Worm (Caenorhabditis elegans) whole organism, young adult: ENCODE results near the gene inso-1.

ENCODE experiments used
- B0261.1 ChIP-seq: sonication (generic microtip); optimal IDR thresholded peaks from 2 replicates; lab custom pipeline; 2016; ENCODE audit warnings: mild to moderate bottlenecking, missing genetic modification characterization, moderate library complexity, missing compliant biosample characterization
- C17E4.6 ChIP-seq: fragments of 200-800 bp; sonication (Bioruptor generic); IDR thresholded peaks from 2 replicates; pipeline ENCODE4 v1.3.6; 2022; ENCODE audit warnings: missing genetic modification reagents, missing genetic modification characterization, missing compliant biosample characterization
- F10E7.11 ChIP-seq: sonication (generic microtip); optimal IDR thresholded peaks from 2 replicates; lab custom pipeline; 2017; ENCODE audit warnings: mild to moderate bottlenecking, missing genetic modification characterization, moderate library complexity, missing compliant biosample characterization
- F49E8.2 ChIP-seq: sonication (generic microtip); optimal IDR thresholded peaks from 3 replicates; lab custom pipeline; 2017; ENCODE audit warnings: missing genetic modification characterization, mild to moderate bottlenecking, missing compliant biosample characterization, antibody characterized with exemption, moderate library complexity; ENCODE audit not compliant: insufficient read depth
- F57A8.1 ChIP-seq: fragments of 200-800 bp; sonication (Bioruptor generic); optimal IDR thresholded peaks from 2 replicates; lab custom pipeline; 2018; ENCODE audit warnings: mild to moderate bottlenecking, missing genetic modification characterization, moderate library complexity, missing compliant biosample characterization
- Y53G8AR.9 ChIP-seq: fragments of 200-800 bp; sonication (Bioruptor generic); conservative IDR thresholded peaks from 2 replicates; pipeline ENCODE4 v1.3.6; 2022; ENCODE audit warnings: missing genetic modification reagents, missing genetic modification characterization, missing compliant biosample characterization
- Y67H2A.10 ChIP-seq: fragments of 200-800 bp; sonication (Bioruptor generic); conservative IDR thresholded peaks from 2 replicates; pipeline ENCODE4 v1.3.6; 2022; ENCODE audit warnings: missing genetic modification reagents, missing genetic modification characterization, missing compliant biosample characterization
- Y79H2A.3 ChIP-seq: fragments of 200-800 bp; sonication (Bioruptor generic); conservative IDR thresholded peaks from 2 replicates; pipeline ENCODE4 v1.3.6; 2022; ENCODE audit warnings: missing genetic modification reagents, missing genetic modification characterization, missing compliant biosample characterization
- attf-3 ChIP-seq: fragments of 200-800 bp; sonication (Bioruptor generic); conservative IDR thresholded peaks from 2 replicates; pipeline ENCODE4 v1.3.6; 2022; ENCODE audit warnings: missing genetic modification reagents, missing genetic modification characterization, missing compliant biosample characterization
- bed-2 ChIP-seq: fragments of 200-800 bp; sonication (Bioruptor generic); IDR thresholded peaks from 2 replicates; pipeline ENCODE4 v1.3.6; 2022; ENCODE audit warnings: missing genetic modification reagents, missing genetic modification characterization, missing compliant biosample characterization
- cebp-1 ChIP-seq, 2 experiments: fragments of 200-800 bp in 1 of 2; sonication (Bioruptor generic) in 1 of 2; sonication (generic microtip) in 1 of 2; IDR thresholded peaks in 1 of 2; optimal IDR thresholded peaks in 1 of 2; 2 replicates each; pipeline versions ENCODE4 v1.3.6 to Lab custom; 2017 to 2022; ENCODE audit warnings: missing compliant biosample characterization in 2 of 2, missing genetic modification characterization in 2 of 2, mild to moderate bottlenecking in 1 of 2, missing genetic modification reagents in 1 of 2, moderate library complexity in 1 of 2
- cebp-2 ChIP-seq: fragments of 200-800 bp; sonication (Bioruptor generic); IDR thresholded peaks from 2 replicates; pipeline ENCODE4 v1.3.6; 2022; ENCODE audit warnings: missing genetic modification characterization, missing compliant biosample characterization
- ceh-100 ChIP-seq: fragments of 200-800 bp; sonication (Bioruptor generic); IDR thresholded peaks from 2 replicates; pipeline ENCODE4 v1.3.6; 2022; ENCODE audit warnings: missing genetic modification reagents, missing genetic modification characterization, missing compliant biosample characterization
- ceh-27 ChIP-seq: fragments of 200-800 bp; sonication (Bioruptor generic); optimal IDR thresholded peaks from 2 replicates; lab custom pipeline; 2018; ENCODE audit warnings: mild to moderate bottlenecking, missing genetic modification characterization, moderate library complexity, missing compliant biosample characterization
- ceh-91 ChIP-seq: fragments of 200-800 bp; sonication (Bioruptor generic); IDR thresholded peaks from 2 replicates; pipeline ENCODE4 v1.3.6; 2022; ENCODE audit warnings: missing genetic modification reagents, missing genetic modification characterization, missing compliant biosample characterization
- efl-1 ChIP-seq: fragments of 150-350 bp; optimal IDR thresholded peaks from 2 replicates; lab custom pipeline; 2014; ENCODE audit warnings: missing biosample characterization, missing genetic modification reagents, missing genetic modification characterization
- egl-18 ChIP-seq: fragments of 200-800 bp; sonication (Bioruptor generic); IDR thresholded peaks from 2 replicates; pipeline ENCODE4 v1.3.6; 2022; ENCODE audit warnings: missing genetic modification reagents, missing genetic modification characterization, missing compliant biosample characterization
- ets-4 ChIP-seq: fragments of 200-800 bp; sonication (Bioruptor generic); optimal IDR thresholded peaks from 2 replicates; lab custom pipeline; 2018; ENCODE audit warnings: mild to moderate bottlenecking, missing genetic modification characterization, missing compliant biosample characterization
- him-1 ChIP-seq: sonication (generic microtip); optimal IDR thresholded peaks from 2 replicates; lab custom pipeline; 2016; ENCODE audit warnings: missing genotype, missing genetic modification reagents, missing genetic modification characterization, missing compliant biosample characterization
- hrde-1 ChIP-seq: sonication (generic microtip); optimal IDR thresholded peaks from 2 replicates; lab custom pipeline; 2016; ENCODE audit warnings: missing genetic modification characterization, mild to moderate bottlenecking, missing compliant biosample characterization, moderate library complexity, missing genotype, missing genetic modification reagents, borderline replicate concordance
- let-526 ChIP-seq: fragments of 200-800 bp; sonication (Bioruptor generic); IDR thresholded peaks from 2 replicates; pipeline ENCODE4 v1.3.6; 2022; ENCODE audit warnings: missing genetic modification reagents, missing genetic modification characterization, missing compliant biosample characterization
- let-607 ChIP-seq, 2 experiments: fragments of 200-800 bp in 1 of 2; sonication (Bioruptor generic) in 1 of 2; sonication (generic microtip) in 1 of 2; optimal IDR thresholded peaks; 2 replicates each; lab custom pipeline; 2016 to 2018; ENCODE audit warnings: mild to moderate bottlenecking in 2 of 2, missing compliant biosample characterization in 2 of 2, missing genetic modification characterization in 2 of 2, moderate library complexity in 2 of 2, missing genotype in 1 of 2
- lin-54 ChIP-seq: fragments of 200-800 bp; sonication (Bioruptor generic); optimal IDR thresholded peaks from 2 replicates; lab custom pipeline; 2018; ENCODE audit warnings: mild to moderate bottlenecking, missing genetic modification characterization, missing compliant biosample characterization
- lsl-1 ChIP-seq: fragments of 200-800 bp; sonication (Bioruptor generic); optimal IDR thresholded peaks from 2 replicates; lab custom pipeline; 2018; ENCODE audit warnings: mild to moderate bottlenecking, missing genetic modification characterization, moderate library complexity, missing compliant biosample characterization
- lsy-27 ChIP-seq: sonication (generic microtip); optimal IDR thresholded peaks from 2 replicates; lab custom pipeline; 2017; ENCODE audit warnings: missing genetic modification characterization, mild to moderate bottlenecking, missing compliant biosample characterization, antibody characterized with exemption, missing genotype, borderline replicate concordance; ENCODE audit not compliant: insufficient read depth
- madf-10 ChIP-seq: sonication (generic microtip); optimal IDR thresholded peaks from 2 replicates; lab custom pipeline; 2016; ENCODE audit warnings: mild to moderate bottlenecking, missing genetic modification characterization, missing compliant biosample characterization
- mxl-1 ChIP-seq: sonication (generic microtip); optimal IDR thresholded peaks from 2 replicates; lab custom pipeline; 2016; ENCODE audit warnings: missing genetic modification characterization, missing compliant biosample characterization
- nhr-120 ChIP-seq: fragments of 200-800 bp; sonication (Bioruptor generic); IDR thresholded peaks from 2 replicates; pipeline ENCODE4 v1.3.6; 2022; ENCODE audit warnings: missing genetic modification characterization, missing compliant biosample characterization
- nhr-90 ChIP-seq: sonication (generic microtip); optimal IDR thresholded peaks from 2 replicates; lab custom pipeline; 2016; ENCODE audit warnings: missing genotype, mild to moderate bottlenecking, missing genetic modification characterization, missing compliant biosample characterization
- pha-4 ChIP-seq: fragments of 150-350 bp; sonication (generic microtip); optimal IDR thresholded peaks from 2 replicates; lab custom pipeline; 2014; ENCODE audit warnings: missing biosample characterization, missing genetic modification reagents, missing genetic modification characterization
- rcor-1 ChIP-seq: fragments of 200-800 bp; sonication (Bioruptor generic); IDR thresholded peaks from 2 replicates; pipeline ENCODE4 v1.3.6; 2022; ENCODE audit warnings: missing genetic modification reagents, missing genetic modification characterization, missing compliant biosample characterization
- snpc-1.1 ChIP-seq: sonication (generic microtip); optimal IDR thresholded peaks from 2 replicates; lab custom pipeline; 2017; ENCODE audit warnings: missing genetic modification characterization, mild to moderate bottlenecking, missing compliant biosample characterization, antibody characterized with exemption, moderate library complexity, missing genotype, missing genetic modification reagents; ENCODE audit not compliant: insufficient read depth
- snpc-3.4 ChIP-seq: sonication (generic microtip); optimal IDR thresholded peaks from 2 replicates; lab custom pipeline; 2017; ENCODE audit warnings: missing genetic modification characterization, mild to moderate bottlenecking, missing compliant biosample characterization, antibody characterized with exemption, moderate library complexity, missing genotype, missing genetic modification reagents
- tlf-1 ChIP-seq: fragments of 200-800 bp; sonication (Bioruptor generic); optimal IDR thresholded peaks from 2 replicates; lab custom pipeline; 2018; ENCODE audit warnings: mild to moderate bottlenecking, missing genetic modification characterization, missing compliant biosample characterization
- ztf-25 ChIP-seq: fragments of 200-800 bp; sonication (Bioruptor generic); IDR thresholded peaks from 2 replicates; pipeline ENCODE4 v1.3.6; 2022; ENCODE audit warnings: missing genetic modification reagents, missing genetic modification characterization, missing compliant biosample characterization
- ztf-28 ChIP-seq: fragments of 200-800 bp; sonication (Bioruptor generic); IDR thresholded peaks from 2 replicates; pipeline ENCODE4 v1.3.6; 2022; ENCODE audit warnings: missing genetic modification reagents, missing genetic modification characterization, missing compliant biosample characterization
- ztf-3 ChIP-seq: fragments of 200-800 bp; sonication (Bioruptor generic); optimal IDR thresholded peaks from 2 replicates; lab custom pipeline; 2018; ENCODE audit warnings: mild to moderate bottlenecking, missing genetic modification characterization, missing compliant biosample characterization
- ztf-6 ChIP-seq: fragments of 200-800 bp; sonication (Bioruptor generic); IDR thresholded peaks from 2 replicates; pipeline ENCODE4 v1.3.6; 2022; ENCODE audit warnings: missing genetic modification reagents, missing genetic modification characterization, missing compliant biosample characterization

Gene inso-1

DNA sequence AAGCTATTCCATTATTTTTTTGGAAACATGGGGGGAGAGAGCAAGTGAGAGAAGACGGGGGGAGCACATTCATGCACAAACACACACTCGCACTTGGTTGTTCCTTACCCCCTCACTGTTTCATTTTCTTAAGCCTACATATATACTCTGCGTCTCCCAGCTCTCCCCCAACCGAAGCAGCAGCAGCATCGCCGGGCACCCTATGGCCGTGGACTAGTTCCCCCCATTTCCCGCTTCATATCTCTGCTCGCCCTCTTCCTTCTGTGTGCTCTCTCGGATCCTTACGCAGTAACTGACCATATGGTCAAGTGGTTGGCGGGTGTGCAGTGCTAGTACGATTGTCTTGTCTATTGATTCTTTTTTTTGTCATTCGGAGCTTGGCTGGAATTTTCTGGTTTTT, 2.3 kb downstream of the inso-1 start (continued):
- TF ChIP-seq let-526 (GFP tag; lab: Robert Waterston, UW) (0 out of 2 replicates have a peak, but pooled peaks have one; percentile 14), nhr-120 (GFP tag; lab: Robert Waterston, UW) (no peak), him-1 (tag; lab: Kevin White, UChicago) (no peak), snpc-3.4 (tag; lab: Kevin White, UChicago) (no peak), ztf-25 (no peak), snpc-1.1 (no peak), bed-2 (GFP tag; lab: Robert Waterston, UW) (no peak), lsy-27 (tag; lab: Kevin White, UChicago) (no peak), B0261.1 (tag; lab: Kevin White, UChicago) (no peak), attf-3 (GFP tag; lab: Robert Waterston, UW) (no peak), ets-4 (no peak), let-607 (tag; optimal IDR thresholded peaks at IDR 0.05; lab: Kevin White, UChicago) (peak in 1 of 2 experiments; percentile 37), mxl-1 (tag; lab: Kevin White, UChicago) (no peak), tlf-1 (no peak), ztf-28 (GFP tag; lab: Robert Waterston, UW) (0 out of 2 replicates have a peak, but pooled peaks have one; percentile 50), Y53G8AR.9 (GFP tag; lab: Robert Waterston, UW) (no peak), ceh-100 (GFP tag; lab: Robert Waterston, UW) (no peak; the same call in 1 of the 2 replicates), egl-18 (GFP tag; lab: Robert Waterston, UW) (no peak), Y67H2A.10 (no peak), hrde-1 (tag; lab: Kevin White, UChicago) (no peak), ceh-27 (GFP tag; lab: Kevin White, UChicago) (peak; percentile 87), ztf-6 (GFP tag; lab: Robert Waterston, UW) (no peak), efl-1 (GFP tag; lab: Kevin White, UChicago) (no peak), nhr-90 (tag; lab: Kevin White, UChicago) (peak; percentile 41), F57A8.1 (no peak), madf-10 (tag; lab: Kevin White, UChicago) (no peak), F49E8.2 (tag; lab: Kevin White, UChicago) (no peak), ceh-91 (GFP tag; lab: Robert Waterston, UW) (no peak), lin-54 (GFP tag; lab: Kevin White, UChicago) (no peak), cebp-1 (GFP tag; IDR thresholded peaks at IDR 0.05; lab: Robert Waterston, UW) (peak; percentile 44; the same call in 1 of the 2 replicates), cebp-1 (tag; optimal IDR thresholded peaks at IDR 0.05; lab: Kevin White, UChicago) (peak; percentile 80), ztf-3 (no peak), lsl-1 (GFP tag; lab: Kevin White, UChicago) (no peak), pha-4 (tag; lab: Kevin White, UChicago) (no peak), rcor-1 (GFP tag; lab: Robert Waterston, UW) (peak; percentile 29; the same call in 1 of the 2 replicates), cebp-2 (no peak), C17E4.6 (no peak), Y79H2A.3 (GFP tag; lab: Robert Waterston, UW) (no peak)

DNA sequence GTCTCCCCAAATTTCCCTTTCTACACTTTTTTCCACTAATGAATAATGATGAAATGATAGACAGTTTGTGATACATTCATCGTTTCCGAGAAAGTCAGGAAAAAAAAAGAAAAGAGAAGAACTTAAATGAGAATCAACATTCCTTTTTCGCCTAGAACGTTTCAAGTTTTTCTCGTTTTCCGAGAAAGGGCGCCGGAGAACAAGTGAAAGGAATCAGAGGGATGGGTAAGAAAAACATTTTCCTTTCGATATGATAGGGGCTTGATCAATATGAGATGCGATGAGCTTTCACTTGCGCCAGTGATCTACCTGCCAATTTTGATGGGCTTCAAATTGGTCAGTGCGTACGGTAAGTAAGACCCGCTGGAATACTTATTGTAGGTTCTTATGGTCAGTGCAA, 9.5 kb downstream of the inso-1 start:
- TF ChIP-seq F10E7.11, result no peak
- TF ChIP-seq, all 124 proteins: peak for 0
